Fruit fly (Drosophila melanogaster) whole organism, embryonic: ENCODE results near the gene CG3862.

Source experiments
- Adf1 ChIP-seq: fragments of 200-800 bp; sonication (Bioruptor generic); IDR thresholded peaks from 2 replicates; pipeline ENCODE4 v1.3.6; 2022; ENCODE audit warnings: missing biosample characterization, missing genetic modification characterization
- Atf3 ChIP-seq: fragments of 200-800 bp; sonication (Bioruptor generic); optimal IDR thresholded peaks from 3 replicates; lab custom pipeline; 2016; ENCODE audit warnings: missing biosample characterization, missing genetic modification characterization
- Atf6 ChIP-seq: fragments of 200-800 bp; sonication (Bioruptor generic); IDR thresholded peaks from 2 replicates; pipeline ENCODE4 v1.3.6; 2022; ENCODE audit warnings: missing biosample characterization, missing genetic modification characterization
- CG10543 ChIP-seq: fragments of 200-800 bp; sonication (Bioruptor generic); optimal IDR thresholded peaks from 3 replicates; lab custom pipeline; 2017; ENCODE audit warnings: missing biosample characterization, mild to moderate bottlenecking, missing genetic modification characterization, moderate library complexity
- CG11085 ChIP-seq: fragments of 200-800 bp; sonication (Bioruptor generic); IDR thresholded peaks from 2 replicates; pipeline ENCODE4 v1.3.6; 2022; ENCODE audit warnings: missing biosample characterization, missing genetic modification characterization
- CG11504 ChIP-seq: fragments of 200-800 bp; sonication (Bioruptor generic); optimal IDR thresholded peaks from 3 replicates; lab custom pipeline; 2019; ENCODE audit warnings: missing biosample characterization, mild to moderate bottlenecking, missing genetic modification characterization, moderate library complexity
- CG12236 ChIP-seq: fragments of 200-800 bp; sonication (Bioruptor generic); optimal IDR thresholded peaks from 2 replicates; lab custom pipeline; 2016; ENCODE audit warnings: missing biosample characterization, missing genetic modification characterization
- CG14441 ChIP-seq: fragments of 200-800 bp; sonication (Bioruptor generic); IDR thresholded peaks from 2 replicates; pipeline ENCODE4 v1.3.6; 2022; ENCODE audit warnings: missing biosample characterization, missing genetic modification characterization
- CG15269 ChIP-seq: fragments of 200-800 bp; sonication (Bioruptor generic); optimal IDR thresholded peaks from 2 replicates; lab custom pipeline; 2018; ENCODE audit warnings: missing biosample characterization, mild to moderate bottlenecking, missing genetic modification characterization, moderate library complexity
- CG15601 ChIP-seq: fragments of 200-800 bp; sonication (Bioruptor generic); optimal IDR thresholded peaks from 3 replicates; lab custom pipeline; 2019; ENCODE audit warnings: missing biosample characterization, mild to moderate bottlenecking, missing genetic modification characterization, moderate library complexity
- CG17829 ChIP-seq: fragments of 200-800 bp; optimal IDR thresholded peaks from 2 replicates; lab custom pipeline; 2019; ENCODE audit warnings: missing biosample characterization, mild to moderate bottlenecking, missing genetic modification characterization, moderate library complexity
- CG2120 ChIP-seq: fragments of 200-800 bp; sonication (Bioruptor generic); optimal IDR thresholded peaks from 3 replicates; lab custom pipeline; 2016; ENCODE audit warnings: missing biosample characterization, missing genetic modification characterization
- CG31365 ChIP-seq: fragments of 200-800 bp; sonication (Bioruptor generic); optimal IDR thresholded peaks from 2 replicates; lab custom pipeline; 2018; ENCODE audit warnings: missing biosample characterization, mild to moderate bottlenecking, missing genetic modification characterization
- CG3995 ChIP-seq: fragments of 200-800 bp; sonication (Bioruptor generic); optimal IDR thresholded peaks from 3 replicates; lab custom pipeline; 2016; ENCODE audit warnings: missing biosample characterization, missing genetic modification characterization
- CG4404 ChIP-seq: fragments of 200-800 bp; sonication (Bioruptor generic); IDR thresholded peaks from 2 replicates; pipeline ENCODE4 v1.3.6; 2022; ENCODE audit warnings: missing biosample characterization, missing genetic modification characterization
- CG4707 ChIP-seq: fragments of 200-800 bp; sonication (Bioruptor generic); optimal IDR thresholded peaks from 2 replicates; lab custom pipeline; 2018; ENCODE audit warnings: missing biosample characterization, mild to moderate bottlenecking, missing genetic modification characterization, moderate library complexity
- CG4730 ChIP-seq: fragments of 200-800 bp; sonication (Bioruptor generic); IDR thresholded peaks from 2 replicates; pipeline ENCODE4 v1.3.6; 2022; ENCODE audit warnings: missing biosample characterization, missing genetic modification characterization
- CG4854 ChIP-seq: fragments of 200-800 bp; sonication (Bioruptor generic); optimal IDR thresholded peaks from 2 replicates; lab custom pipeline; 2016; ENCODE audit warnings: missing biosample characterization, missing genetic modification characterization, inconsistent platforms
- CG5953 ChIP-seq: fragments of 200-800 bp; sonication (Bioruptor generic); IDR thresholded peaks from 2 replicates; pipeline ENCODE4 v1.3.6; 2022; ENCODE audit warnings: missing biosample characterization, missing genetic modification characterization
- CG6683 ChIP-seq: fragments of 200-800 bp; sonication (Bioruptor generic); optimal IDR thresholded peaks from 2 replicates; lab custom pipeline; 2017; ENCODE audit warnings: missing biosample characterization, mild to moderate bottlenecking, missing genetic modification characterization, missing genetic modification reagents
- CG9437 ChIP-seq: fragments of 200-800 bp; sonication (Bioruptor generic); optimal IDR thresholded peaks from 2 replicates; lab custom pipeline; 2018; ENCODE audit warnings: missing biosample characterization, mild to moderate bottlenecking, missing genetic modification characterization
- Chrac-16 ChIP-seq: fragments of 200-800 bp; sonication (Bioruptor generic); optimal IDR thresholded peaks from 3 replicates; lab custom pipeline; 2016; ENCODE audit warnings: missing biosample characterization, missing genetic modification characterization
- D19B ChIP-seq: fragments of 200-800 bp; sonication (Bioruptor generic); optimal IDR thresholded peaks from 2 replicates; lab custom pipeline; 2017; ENCODE audit warnings: missing biosample characterization, mild to moderate bottlenecking, missing genetic modification characterization
- Fer2 ChIP-seq: fragments of 200-800 bp; sonication (Bioruptor generic); optimal IDR thresholded peaks from 2 replicates; lab custom pipeline; 2018; ENCODE audit warnings: missing biosample characterization, mild to moderate bottlenecking, missing genetic modification characterization, moderate library complexity
- Lim3 ChIP-seq: fragments of 200-800 bp; sonication (Bioruptor generic); IDR thresholded peaks from 2 replicates; pipeline ENCODE4 v1.3.6; 2022; ENCODE audit warnings: missing biosample characterization, missing genetic modification characterization
- Mrtf ChIP-seq: fragments of 200-800 bp; sonication (Bioruptor generic); IDR thresholded peaks from 3 replicates; pipeline ENCODE4 v1.3.6; 2022; ENCODE audit warnings: missing biosample characterization, missing genetic modification characterization
- Six4 ChIP-seq: fragments of 200-800 bp; sonication (Bioruptor generic); optimal IDR thresholded peaks from 2 replicates; lab custom pipeline; 2016; ENCODE audit warnings: missing biosample characterization, missing genetic modification characterization
- Ssrp ChIP-seq: fragments of 200-800 bp; sonication (Bioruptor generic); optimal IDR thresholded peaks from 2 replicates; lab custom pipeline; 2018; ENCODE audit warnings: missing biosample characterization, mild to moderate bottlenecking, missing genetic modification characterization, moderate library complexity
- abd-A ChIP-seq: fragments of 200-800 bp; sonication (Bioruptor generic); optimal IDR thresholded peaks from 3 replicates; lab custom pipeline; 2019; ENCODE audit warnings: missing biosample characterization, mild to moderate bottlenecking, missing genetic modification characterization, moderate library complexity
- amos ChIP-seq: fragments of 200-800 bp; sonication (Bioruptor generic); IDR thresholded peaks from 2 replicates; pipeline ENCODE4 v1.3.6; 2022; ENCODE audit warnings: missing biosample characterization, missing genetic modification characterization; ENCODE audit not compliant: partially characterized antibody
- aop ChIP-seq: fragments of 200-800 bp; sonication (Bioruptor generic); IDR thresholded peaks from 2 replicates; pipeline ENCODE4 v1.3.6; 2022; ENCODE audit warnings: missing biosample characterization, missing genetic modification characterization
- ato ChIP-seq: fragments of 200-800 bp; sonication (Bioruptor generic); IDR thresholded peaks from 2 replicates; pipeline ENCODE4 v1.3.6; 2022; ENCODE audit warnings: missing biosample characterization, missing genetic modification characterization; ENCODE audit not compliant: partially characterized antibody
- corto ChIP-seq: fragments of 200-800 bp; sonication (Bioruptor generic); optimal IDR thresholded peaks from 2 replicates; lab custom pipeline; 2016; ENCODE audit warnings: missing biosample characterization, mild to moderate bottlenecking, missing genetic modification characterization, moderate library complexity
- eve ChIP-seq, 2 experiments: fragments of >200 bp; optimal IDR thresholded peaks; 2 replicates each; lab custom pipeline; 2017; ENCODE audit warnings: missing biosample characterization in 2 of 2, missing genetic modification characterization in 2 of 2
- gce ChIP-seq: fragments of 200-800 bp; sonication (Bioruptor generic); IDR thresholded peaks from 3 replicates; pipeline ENCODE4 v1.3.6; 2022; ENCODE audit warnings: missing biosample characterization, missing genetic modification characterization
- gsb ChIP-seq: fragments of 200-800 bp; sonication (Bioruptor generic); IDR thresholded peaks from 2 replicates; pipeline ENCODE4 v1.3.6; 2022; ENCODE audit warnings: missing biosample characterization, missing genetic modification characterization
- gsb-n ChIP-seq: fragments of 200-800 bp; sonication (Bioruptor generic); optimal IDR thresholded peaks from 3 replicates; lab custom pipeline; 2018; ENCODE audit warnings: missing biosample characterization, mild to moderate bottlenecking, missing genetic modification characterization
- hkb ChIP-seq, 2 experiments: fragments of 200-800 bp in 1 of 2; fragments of >200 bp in 1 of 2; sonication (Bioruptor generic) in 1 of 2; IDR thresholded peaks in 1 of 2; optimal IDR thresholded peaks in 1 of 2; 2 replicates each; pipeline versions ENCODE4 v1.3.6 to Lab custom; 2017 to 2022; ENCODE audit warnings: missing biosample characterization in 1 of 2, missing genetic modification characterization in 1 of 2
- jigr1 ChIP-seq: fragments of 200-800 bp; sonication (Bioruptor generic); IDR thresholded peaks from 3 replicates; pipeline ENCODE4 v1.3.6; 2022; ENCODE audit warnings: missing biosample characterization, missing genetic modification characterization
- knrl ChIP-seq: fragments of 200-800 bp; sonication (Bioruptor generic); IDR thresholded peaks from 3 replicates; pipeline ENCODE4 v1.3.6; 2022; ENCODE audit warnings: missing biosample characterization, missing genetic modification characterization; ENCODE audit not compliant: partially characterized antibody
- lola ChIP-seq, 3 experiments: fragments of >200 bp in 2 of 3; fragments of 200-800 bp in 1 of 3; sonication (Bioruptor generic) in 1 of 3; optimal IDR thresholded peaks; 2 replicates each; lab custom pipeline; 2017 to 2019; ENCODE audit warnings: missing biosample characterization in 3 of 3, missing genetic modification characterization in 3 of 3, mild to moderate bottlenecking in 1 of 3, moderate library complexity in 1 of 3
- mirr ChIP-seq: fragments of 200-800 bp; sonication (Bioruptor generic); optimal IDR thresholded peaks from 3 replicates; lab custom pipeline; 2018; ENCODE audit warnings: missing biosample characterization, mild to moderate bottlenecking, missing genetic modification characterization
- repo ChIP-seq: fragments of 200-800 bp; sonication (Bioruptor generic); optimal IDR thresholded peaks from 2 replicates; lab custom pipeline; 2016; ENCODE audit warnings: missing biosample characterization, missing genetic modification characterization
- salm ChIP-seq: fragments of 200-800 bp; sonication (Bioruptor generic); optimal IDR thresholded peaks from 2 replicates; lab custom pipeline; 2018; ENCODE audit warnings: missing biosample characterization, mild to moderate bottlenecking, missing genetic modification characterization
- tx ChIP-seq: fragments of 200-800 bp; sonication (Bioruptor generic); optimal IDR thresholded peaks from 2 replicates; lab custom pipeline; 2016; ENCODE audit warnings: missing biosample characterization, missing genetic modification characterization
- usp ChIP-seq: fragments of >200 bp; optimal IDR thresholded peaks from 2 replicates; lab custom pipeline; 2017; ENCODE audit warnings: missing biosample characterization, missing genetic modification characterization
- vvl ChIP-seq: fragments of 200-800 bp; sonication (Bioruptor generic); IDR thresholded peaks from 2 replicates; pipeline ENCODE4 v1.3.6; 2022; ENCODE audit warnings: missing biosample characterization, missing genetic modification characterization
- yki ChIP-seq: fragments of >200 bp; optimal IDR thresholded peaks from 3 replicates; lab custom pipeline; 2018
- zen2 ChIP-seq: fragments of 200-800 bp; sonication (Bioruptor generic); IDR thresholded peaks from 3 replicates; pipeline ENCODE4 v1.3.6; 2022; ENCODE audit warnings: missing biosample characterization, missing genetic modification characterization; ENCODE audit not compliant: partially characterized antibody

CG3862 gene

DNA sequence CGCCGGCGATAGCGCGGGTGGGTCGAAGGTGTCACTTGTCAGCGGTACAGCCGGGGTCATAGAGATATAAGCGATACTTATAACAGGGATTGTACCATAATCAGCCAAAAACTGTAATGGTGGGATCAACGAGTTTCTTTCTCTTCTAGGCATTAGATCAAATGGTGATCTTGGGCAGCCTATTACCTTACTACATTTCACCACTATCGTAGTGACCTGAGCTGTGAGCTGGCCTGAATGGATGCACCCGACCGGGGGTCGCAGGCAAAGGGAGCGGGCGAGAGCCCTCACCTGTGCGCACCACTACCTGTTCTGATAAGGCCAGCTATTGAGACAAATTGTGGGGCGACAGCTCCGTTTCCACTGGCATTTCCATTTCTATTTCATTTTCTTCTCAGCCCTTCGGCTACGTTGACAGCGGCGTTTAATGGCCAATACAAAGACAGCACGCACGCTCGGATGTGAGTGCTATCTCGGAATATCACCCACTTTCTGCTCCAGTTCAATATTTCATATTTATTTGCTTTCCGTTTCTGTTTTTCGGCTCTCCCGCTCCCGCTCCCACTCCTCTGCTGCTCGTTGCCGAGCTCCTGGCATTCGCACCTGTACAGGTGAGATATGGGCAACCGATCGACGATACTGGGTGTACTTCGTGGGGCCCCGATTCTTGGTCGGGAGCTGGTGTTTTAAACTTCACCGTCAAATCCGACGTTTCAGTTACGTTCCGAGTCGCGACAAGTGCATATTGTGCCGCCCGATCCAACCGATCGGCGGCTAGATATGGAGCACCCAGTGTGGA is 31.2 kb upstream of the CG3862 start (continued):
- TF ChIP-seq aop (peak; percentile 52; the same call in 1 of the 2 replicates), CG2120 (peak; percentile 65), D19B (GFP tag; lab: Kevin White, UChicago) (no peak), CG4404 (GFP tag; lab: Robert Waterston, UW) (peak; percentile 57; the same call in 1 of the 2 replicates), Fer2 (tag; lab: Kevin White, UChicago) (no peak), gsb (GFP tag; lab: Robert Waterston, UW) (no peak), Atf3 (GFP tag; lab: Kevin White, UChicago) (peak; percentile 25), eve (GFP tag; optimal IDR thresholded peaks at IDR 0.05; lab: Kevin White, UChicago) (no peak), CG4730 (peak; percentile 85), zen2 (GFP tag; lab: Robert Waterston, UW) (no peak), Atf6 (GFP tag; lab: Robert Waterston, UW) (peak; percentile 35; the same call in 1 of the 2 replicates), corto (GFP tag; lab: Kevin White, UChicago) (no peak), mirr (GFP tag; lab: Kevin White, UChicago) (no peak), Chrac-16 (peak; percentile 59), ato (GFP tag; lab: Robert Waterston, UW) (no peak), yki (lab: Kevin White, UChicago) (no peak), repo (GFP tag; lab: Kevin White, UChicago) (peak; percentile 45), Lim3 (GFP tag; lab: Robert Waterston, UW) (peak; percentile 36; the same call in 1 of the 2 replicates), salm (tag; lab: Kevin White, UChicago) (peak; percentile 55), CG4707 (GFP tag; lab: Kevin White, UChicago) (peak; percentile 64), amos (GFP tag; lab: Robert Waterston, UW) (no peak), CG11085 (GFP tag; lab: Robert Waterston, UW) (peak; percentile 38), Six4 (peak; percentile 62), abd-A (no peak), gce (GFP tag; lab: Robert Waterston, UW) (peak; percentile 79; the same call in 1 of the 3 replicates), vvl (GFP tag; lab: Robert Waterston, UW) (peak; percentile 93), CG10543 (peak; percentile 17), CG11504 (peak; percentile 86), Ssrp (peak; percentile 72), CG5953 (GFP tag; lab: Robert Waterston, UW) (peak; percentile 73), usp (GFP tag; lab: Kevin White, UChicago) (no peak), CG15269 (tag; lab: Kevin White, UChicago) (peak; percentile 70), CG15601 (peak; percentile 79), lola (GFP tag; optimal IDR thresholded peaks at IDR 0.05; lab: Kevin White, UChicago) (peak in 1 of 3 experiments; percentile 75), CG9437 (peak; percentile 12), Adf1 (GFP tag; lab: Robert Waterston, UW) (no peak), tx (GFP tag; lab: Kevin White, UChicago) (peak; percentile 46), CG17829 (tag; lab: Kevin White, UChicago) (peak; percentile 77), CG3995 (GFP tag; lab: Kevin White, UChicago) (no peak), gsb-n (tag; lab: Kevin White, UChicago) (peak; percentile 81), Mrtf (GFP tag; lab: Robert Waterston, UW) (peak; percentile 71), CG6683 (peak; percentile 50), CG4854 (GFP tag; lab: Kevin White, UChicago) (peak; percentile 28), jigr1 (GFP tag; lab: Robert Waterston, UW) (peak; percentile 81; the same call in 2 of the 3 replicates), hkb (optimal IDR thresholded peaks at IDR 0.05; lab: Kevin White, UChicago) (no peak), hkb (GFP tag; IDR thresholded peaks at IDR 0.05; lab: Robert Waterston, UW) (peak; percentile 90), CG14441 (GFP tag; lab: Robert Waterston, UW) (peak; percentile 80), CG12236 (GFP tag; lab: Kevin White, UChicago) (peak; percentile 12), knrl (GFP tag; lab: Robert Waterston, UW) (no peak), CG31365 (tag; lab: Kevin White, UChicago) (peak; percentile 24)
